Fruit fly (Drosophila melanogaster): ENCODE results near the gene IPIP.

dm6 chr2L:6051212-6051621, 3.4 kb downstream of the IPIP start:
- no peak for TF ChIP-seq EcR (GFP tag; optimal IDR thresholded peaks at IDR 0.05)
- no peak for TF ChIP-seq usp (GFP tag; optimal IDR thresholded peaks at IDR 0.05)
- TF ChIP-seq Dll (optimal IDR thresholded peaks at IDR 0.05) = no peak

Data from whole organism.